Worm (Caenorhabditis elegans) whole organism, L4/young adult: ENCODE measurements around the gene idh-1.

Experiments
- dao-5 ChIP-seq: sonication (generic microtip); optimal IDR thresholded peaks from 2 replicates; lab custom pipeline; 2016; ENCODE audit warnings: missing genotype, missing genetic modification characterization, moderate library complexity, missing compliant biosample characterization
- him-1 ChIP-seq: sonication (generic microtip); optimal IDR thresholded peaks from 2 replicates; lab custom pipeline; 2016; ENCODE audit warnings: missing genotype, missing genetic modification reagents, missing genetic modification characterization, missing compliant biosample characterization

DNA sequence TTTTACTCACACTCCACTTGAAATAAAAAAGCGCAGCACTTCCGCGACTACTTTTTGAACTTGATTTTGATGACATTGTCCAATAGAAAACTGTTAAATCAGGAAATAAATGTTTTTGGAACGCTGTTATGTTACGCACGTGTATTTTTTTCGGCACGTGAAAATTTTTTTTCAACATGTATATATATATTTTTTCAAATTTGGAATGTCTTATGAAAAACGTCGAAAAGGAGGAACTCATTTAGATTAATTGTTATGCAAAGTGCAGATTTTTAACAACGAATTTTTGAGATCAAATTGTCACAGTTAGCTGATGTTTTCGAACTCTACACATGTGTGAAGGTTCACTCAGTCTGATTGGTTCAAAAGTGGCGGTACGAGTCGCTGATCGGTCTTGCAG is 42.4 kb downstream of the idh-1 start, which contains the start of gene F56D5.2:
- TF ChIP-seq him-1 (tag; lab: Kevin White, UChicago) (no peak), dao-5 (tag; lab: Kevin White, UChicago) (no peak)
